Fruit fly (Drosophila melanogaster): ENCODE measurements around the gene CG6770.

Gene CG6770

DNA sequence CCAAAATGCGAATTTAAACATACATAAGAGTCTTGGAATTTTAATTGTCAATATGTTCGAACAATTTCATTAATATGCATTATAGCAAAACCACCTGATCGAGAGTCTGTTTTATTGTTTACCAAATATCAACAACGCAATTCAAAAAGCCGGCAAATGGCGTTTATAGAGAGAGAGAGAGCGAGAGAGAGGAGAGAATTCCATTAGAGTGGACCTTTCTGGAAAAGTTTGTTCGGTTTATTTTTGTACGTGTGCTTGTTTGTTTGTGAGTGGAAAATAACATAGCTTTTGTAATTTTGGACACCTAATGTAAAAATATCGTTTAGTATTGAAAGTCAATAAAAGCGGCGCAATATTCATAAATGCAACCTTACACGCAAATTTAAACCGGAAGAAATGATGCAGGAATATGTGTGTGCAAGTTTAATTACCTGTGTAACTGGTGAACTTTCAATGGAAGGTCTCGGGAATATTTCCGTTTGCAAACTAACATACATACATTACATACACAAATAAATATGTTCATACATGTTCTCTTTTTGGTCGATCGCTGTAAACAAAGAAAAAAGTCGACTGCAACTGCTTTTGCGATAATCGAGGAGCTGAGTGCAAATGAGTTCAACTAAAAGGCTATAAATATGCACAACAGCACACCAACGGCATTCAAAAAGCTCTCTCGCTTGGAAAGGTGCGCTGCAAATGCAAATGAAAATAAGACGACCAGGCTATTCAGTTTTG lies 1.1 kb downstream of the CG6770 start, which contains the start of gene CG6785 (continued):
- peak; percentile 77 for TF ChIP-seq kay (GFP tag; optimal IDR thresholded peaks at IDR 0.05)
- peak; percentile 80 for TF ChIP-seq CG4328 (GFP tag; optimal IDR thresholded peaks at IDR 0.05)
- TF ChIP-seq CG12942 (GFP tag; optimal IDR thresholded peaks at IDR 0.05) = peak; percentile 84
- TF ChIP-seq CG2129 (GFP tag; IDR thresholded peaks at IDR 0.05; ENCODE audit: partially characterized antibody) = no peak
- TF ChIP-seq Adf1 (GFP tag; IDR thresholded peaks at IDR 0.05) = peak; percentile 18; the same call in 1 of the 2 replicates
- peak in 1 of 3 experiments; percentile 58 for TF ChIP-seq lola (GFP tag; optimal IDR thresholded peaks at IDR 0.05)
- peak; percentile 19 for TF ChIP-seq CG30431 (GFP tag; optimal IDR thresholded peaks at IDR 0.05)
- peak; percentile 73 for TF ChIP-seq ems (GFP tag; optimal IDR thresholded peaks at IDR 0.05)
- TF ChIP-seq H15 (GFP tag; IDR thresholded peaks at IDR 0.05) = no peak
- peak; percentile 81 for TF ChIP-seq Six4 (GFP tag; optimal IDR thresholded peaks at IDR 0.05)
- TF ChIP-seq CG9215 (GFP tag; IDR thresholded peaks at IDR 0.05) = no peak
- peak; percentile 69 for TF ChIP-seq CG7786 (GFP tag; optimal IDR thresholded peaks at IDR 0.05)
- TF ChIP-seq Bdp1 (GFP tag; optimal IDR thresholded peaks at IDR 0.05) = peak; percentile 68
- peak; percentile 86 for TF ChIP-seq kni (GFP tag; optimal IDR thresholded peaks at IDR 0.05)
- TF ChIP-seq sob (GFP tag; IDR thresholded peaks at IDR 0.05) = peak; percentile 59; the same call in 1 of the 2 replicates
- TF ChIP-seq CG10267 (tag; optimal IDR thresholded peaks at IDR 0.05) = peak; percentile 64
- peak; percentile 58 for TF ChIP-seq psq (GFP tag; optimal IDR thresholded peaks at IDR 0.05)
- no peak for TF ChIP-seq CG31388 (GFP tag; optimal IDR thresholded peaks at IDR 0.05)
- peak; percentile 30; the same call in 1 of the 2 replicates for TF ChIP-seq CG9932 (GFP tag; IDR thresholded peaks at IDR 0.05)
- peak; percentile 72 for TF ChIP-seq Blimp-1 (GFP tag; optimal IDR thresholded peaks at IDR 0.05)
- peak; percentile 22 for TF ChIP-seq D19B (GFP tag; optimal IDR thresholded peaks at IDR 0.05)
- TF ChIP-seq Lim3 (GFP tag; IDR thresholded peaks at IDR 0.05) = no peak
- peak; percentile 90 for TF ChIP-seq NC2α (GFP tag; optimal IDR thresholded peaks at IDR 0.05)
- peak; percentile 85 for TF ChIP-seq lbe (GFP tag; optimal IDR thresholded peaks at IDR 0.05)
- TF ChIP-seq klu (GFP tag; IDR thresholded peaks at IDR 0.05) = no peak
- peak; percentile 7; the same call in 1 of the 2 replicates for TF ChIP-seq MBD-R2 (GFP tag; IDR thresholded peaks at IDR 0.05)
- TF ChIP-seq abd-A (tag; optimal IDR thresholded peaks at IDR 0.05) = peak; percentile 89
- peak; percentile 2 for TF ChIP-seq ind (GFP tag; optimal IDR thresholded peaks at IDR 0.05)
- TF ChIP-seq nau (GFP tag; optimal IDR thresholded peaks at IDR 0.05) = peak; percentile 61
- peak; percentile 77 to 88 for TF ChIP-seq chif (GFP tag; optimal IDR thresholded peaks at IDR 0.05)
- TF ChIP-seq grn (GFP tag; optimal IDR thresholded peaks at IDR 0.05) = peak; percentile 77
- no peak for TF ChIP-seq cad (GFP tag; optimal IDR thresholded peaks at IDR 0.05)
- no peak for TF ChIP-seq CG11696 (GFP tag; IDR thresholded peaks at IDR 0.05)
- peak; percentile 26 for TF ChIP-seq slou (GFP tag; optimal IDR thresholded peaks at IDR 0.05)
- TF ChIP-seq pan (optimal IDR thresholded peaks at IDR 0.05) = no peak
- TF ChIP-seq pan (GFP tag; optimal IDR thresholded peaks at IDR 0.05 in 1 of 2, IDR thresholded peaks at IDR 0.05 in 1 of 2) = peak in 1 of 2 experiments; percentile 59
- TF ChIP-seq CG30403 (GFP tag; optimal IDR thresholded peaks at IDR 0.05) = peak; percentile 39
- TF ChIP-seq Sry-β (GFP tag; optimal IDR thresholded peaks at IDR 0.05) = peak; percentile 66
- TF ChIP-seq Sry-δ (GFP tag; optimal IDR thresholded peaks at IDR 0.05) = peak; percentile 33
- TF ChIP-seq Drgx (GFP tag; IDR thresholded peaks at IDR 0.05) = peak; percentile 84
- peak; percentile 96 for TF ChIP-seq CG2875 (GFP tag; optimal IDR thresholded peaks at IDR 0.05)
- peak; percentile 86 for TF ChIP-seq Hey (tag; optimal IDR thresholded peaks at IDR 0.05)
- peak; percentile 64 for TF ChIP-seq CG4282 (GFP tag; optimal IDR thresholded peaks at IDR 0.05)
- TF ChIP-seq Kr (GFP tag; optimal IDR thresholded peaks at IDR 0.05) = peak; percentile 59
- peak; percentile 18 for TF ChIP-seq HmgD (GFP tag; optimal IDR thresholded peaks at IDR 0.05)
- TF ChIP-seq CG18619 (GFP tag; optimal IDR thresholded peaks at IDR 0.05) = peak; percentile 88
- peak; percentile 81 for TF ChIP-seq HmgZ (tag; optimal IDR thresholded peaks at IDR 0.05)
- TF ChIP-seq sima (GFP tag; optimal IDR thresholded peaks at IDR 0.05) = peak; percentile 68
- peak; percentile 94 for TF ChIP-seq CG13624 (GFP tag; optimal IDR thresholded peaks at IDR 0.05)
- TF ChIP-seq Lhr (GFP tag; optimal IDR thresholded peaks at IDR 0.05) = peak; percentile 78
